Worm (Caenorhabditis elegans) whole organism, midembryonic: Measurements from ENCODE around the gene F43E2.1.

Source experiments
- cog-1 ChIP-seq: sonication (generic microtip); optimal IDR thresholded peaks from 2 replicates; lab custom pipeline; 2016; ENCODE audit warnings: missing genetic modification characterization, missing compliant biosample characterization
- med-1 ChIP-seq: sonication (generic microtip); optimal IDR thresholded peaks from 2 replicates; lab custom pipeline; 2017; ENCODE audit warnings: missing genetic modification characterization, mild to moderate bottlenecking, missing compliant biosample characterization, antibody characterized with exemption, missing genetic modification reagents; ENCODE audit not compliant: insufficient read depth
- ztf-23 ChIP-seq: fragments of 200-800 bp; sonication (Bioruptor generic); IDR thresholded peaks from 2 replicates; pipeline ENCODE4 v1.3.6; 2022; ENCODE audit warnings: missing genetic modification reagents, missing genetic modification characterization, missing compliant biosample characterization

DNA sequence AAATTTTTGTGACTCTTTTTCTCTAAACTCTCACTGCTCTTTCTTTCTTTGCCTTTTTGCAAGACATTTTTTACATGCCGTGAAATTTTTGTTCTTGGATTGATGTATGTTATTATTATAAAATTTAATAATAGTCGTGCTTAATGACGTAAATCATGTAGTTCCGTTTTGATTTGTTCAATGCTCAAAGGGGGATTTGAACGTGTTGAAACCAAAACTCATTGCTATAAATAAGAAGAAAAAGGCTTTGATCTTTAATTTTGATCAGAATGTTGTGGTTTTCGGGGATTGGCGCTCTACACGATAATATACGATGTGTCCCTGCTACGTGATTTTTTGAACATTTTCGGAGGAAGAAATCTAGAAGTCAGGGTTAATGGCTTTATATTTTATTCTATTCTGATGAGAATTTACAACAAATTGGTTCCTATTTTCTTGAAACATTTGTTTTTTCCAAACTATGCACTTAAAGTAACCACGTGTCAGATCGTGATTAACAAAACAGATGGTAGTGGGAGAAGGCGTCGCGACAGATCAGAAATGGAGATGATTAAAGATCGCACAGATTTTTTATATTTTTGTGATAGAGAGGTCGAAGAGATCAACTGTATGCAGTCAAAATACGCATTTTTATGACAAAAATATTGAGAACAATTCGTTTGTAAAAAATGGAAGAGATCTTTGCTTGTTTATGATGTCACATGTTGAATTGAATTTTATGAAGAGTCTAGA lies 33.3 kb upstream of the F43E2.1 start:
- TF ChIP-seq med-1 (GFP tag; lab: Kevin White, UChicago) (no peak), ztf-23 (GFP tag; lab: Robert Waterston, UW) (no peak), cog-1 (tag; lab: Kevin White, UChicago) (no peak)
